Worm (Caenorhabditis elegans): Measurements from ENCODE around the gene srpa-72.

Gene srpa-72

DNA sequence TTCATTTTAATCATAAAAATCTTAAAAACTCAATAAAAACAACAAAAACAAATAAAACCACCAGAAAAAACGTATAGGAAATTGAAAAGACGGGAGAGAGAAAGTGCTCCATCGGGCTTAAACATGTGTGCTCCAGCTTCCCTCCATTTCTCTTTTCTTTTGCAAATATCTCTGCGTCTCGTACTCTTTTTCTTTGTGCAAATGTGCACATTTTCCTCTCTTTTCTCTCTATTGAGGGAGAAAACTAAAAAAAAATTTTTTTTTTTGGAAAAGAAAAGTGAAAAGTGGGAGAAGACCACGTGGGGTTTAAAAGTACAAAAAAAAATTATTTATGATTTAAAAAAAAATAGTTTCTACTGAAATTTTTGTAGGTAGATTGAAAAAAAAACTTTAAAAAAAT is 17.0 kb downstream of the srpa-72 start (continued):
- TF ChIP-seq nhr-237 (tag; optimal IDR thresholded peaks at IDR 0.05) (no peak), pqm-1 (tag; optimal IDR thresholded peaks at IDR 0.05) (no peak), F10B5.3 (tag; optimal IDR thresholded peaks at IDR 0.05) (no peak), nhr-6 (tag; optimal IDR thresholded peaks at IDR 0.05) (peak; percentile 19), zip-2 (tag; optimal IDR thresholded peaks at IDR 0.05) (no peak), vab-7 (GFP tag; IDR thresholded peaks at IDR 0.05) (no peak), Y105C5A.15 (GFP tag; IDR thresholded peaks at IDR 0.05) (no peak), mdt-29 (GFP tag; IDR thresholded peaks at IDR 0.05) (no peak), hif-1 (tag; optimal IDR thresholded peaks at IDR 0.05) (no peak), lin-13 (GFP tag; optimal IDR thresholded peaks at IDR 0.05) (no peak), fkh-10 (GFP tag; optimal IDR thresholded peaks at IDR 0.05) (peak; percentile 1), Y48G9A.11 (GFP tag; IDR thresholded peaks at IDR 0.05) (no peak), snpc-4 (tag; optimal IDR thresholded peaks at IDR 0.05) (no peak), lsy-2 (tag; optimal IDR thresholded peaks at IDR 0.05) (peak in 1 of 2 experiments; percentile 52), zip-11 (GFP tag; IDR thresholded peaks at IDR 0.05) (no peak), gei-8 (GFP tag; optimal IDR thresholded peaks at IDR 0.05) (no peak), nhr-41 (GFP tag; IDR thresholded peaks at IDR 0.05) (no peak), F37D6.2 (tag; optimal IDR thresholded peaks at IDR 0.05) (no peak), madf-9 (GFP tag; conservative IDR thresholded peaks at IDR 0.05) (no peak), ces-1 (GFP tag; optimal IDR thresholded peaks at IDR 0.05) (no peak), lir-3 (tag; optimal IDR thresholded peaks at IDR 0.05) (no peak), Y5F2A.4 (GFP tag; optimal IDR thresholded peaks at IDR 0.05) (no peak), ceh-32 (tag; optimal IDR thresholded peaks at IDR 0.05; ENCODE audit: poor library complexity) (no peak), set-16 (GFP tag; IDR thresholded peaks at IDR 0.05) (no peak), nhr-28 (tag; optimal IDR thresholded peaks at IDR 0.05) (no peak), daf-19 (GFP tag; conservative IDR thresholded peaks at IDR 0.05) (no peak), unc-62 (GFP tag; optimal IDR thresholded peaks at IDR 0.05 in 1 of 2) (no peak), unc-62 (tag; optimal IDR thresholded peaks at IDR 0.05) (no peak), rbr-2 (tag; optimal IDR thresholded peaks at IDR 0.05) (no peak), hmg-1.1 (GFP tag; IDR thresholded peaks at IDR 0.05) (no peak), ceh-44 (GFP tag; IDR thresholded peaks at IDR 0.05) (no peak), nhr-76 (tag; optimal IDR thresholded peaks at IDR 0.05) (no peak), cey-2 (tag; optimal IDR thresholded peaks at IDR 0.05; ENCODE audit: borderline replicate concordance, insufficient read depth) (no peak), nhr-10 (tag; optimal IDR thresholded peaks at IDR 0.05) (no peak), lin-1 (GFP tag; IDR thresholded peaks at IDR 0.05) (no peak), pha-4 (GFP tag; IDR thresholded peaks at IDR 0.05) (0 out of 2 replicates have a peak, but pooled peaks have one; percentile 20), pha-4 (tag; optimal IDR thresholded peaks at IDR 0.05) (no peak), D1046.2 (GFP tag; IDR thresholded peaks at IDR 0.05) (no peak), zag-1 (tag; optimal IDR thresholded peaks at IDR 0.05) (no peak), zfp-3 (GFP tag; conservative IDR thresholded peaks at IDR 0.05) (no peak), nhr-102 (tag; optimal IDR thresholded peaks at IDR 0.05) (no peak), mdl-1 (tag; optimal IDR thresholded peaks at IDR 0.05) (peak in 1 of 2 experiments; percentile 65), tra-1 (GFP tag; IDR thresholded peaks at IDR 0.05) (no peak), dmd-6 (GFP tag; IDR thresholded peaks at IDR 0.05) (peak; percentile 48), aha-1 (tag) (peak; percentile 20), unc-39 (tag; optimal IDR thresholded peaks at IDR 0.05) (no peak), Y75B8A.6 (GFP tag; IDR thresholded peaks at IDR 0.05) (no peak), egl-27 (tag; optimal IDR thresholded peaks at IDR 0.05) (no peak)
